Worm (Caenorhabditis elegans) whole organism, midembryonic: ENCODE measurements around the gene acr-8.

Experiments used
- cog-1 ChIP-seq: sonication (generic microtip); optimal IDR thresholded peaks from 2 replicates; lab custom pipeline; 2016; ENCODE audit warnings: missing genetic modification characterization, missing compliant biosample characterization
- ztf-29 ChIP-seq: fragments of 200-800 bp; sonication (Bioruptor generic); IDR thresholded peaks from 2 replicates; pipeline ENCODE4 v1.3.6; 2022; ENCODE audit warnings: missing genetic modification reagents, missing genetic modification characterization, missing compliant biosample characterization

ce11 chrX:10419743-10420142 lies 7.2 kb downstream of the acr-8 start, which contains the start of gene cdk-11.2:
- 0 out of 2 replicates have a peak, but pooled peaks have one; percentile 28 for TF ChIP-seq ztf-29 (GFP tag; lab: Robert Waterston, UW)
- no peak for TF ChIP-seq cog-1 (tag; lab: Kevin White, UChicago)
